Worm (Caenorhabditis elegans): ENCODE results near the gene ZK470.6.

ZK470.6 gene

ce11 chrX:4190537-4191144 lies 13.3 kb upstream of the ZK470.6 start, which contains the start of gene vha-12:
vha-12 (plus strand) TSS chrX:4191094.
- peak; percentile 94 for TF ChIP-seq ces-1 (GFP tag; optimal IDR thresholded peaks at IDR 0.05)
- no peak for TF ChIP-seq cnd-1 (tag; optimal IDR thresholded peaks at IDR 0.05)
- TF ChIP-seq unc-39 (tag; optimal IDR thresholded peaks at IDR 0.05) = no peak
- no peak for TF ChIP-seq flh-1 (GFP tag; optimal IDR thresholded peaks at IDR 0.05)
- no peak for TF ChIP-seq lin-13 (tag; optimal IDR thresholded peaks at IDR 0.05)
- TF ChIP-seq nhr-28 (tag; optimal IDR thresholded peaks at IDR 0.05) = no peak
- TF ChIP-seq ztf-11 (tag; optimal IDR thresholded peaks at IDR 0.05) = no peak
- TF ChIP-seq ceh-39 (tag; optimal IDR thresholded peaks at IDR 0.05) = peak; percentile 21
- peak; percentile 20 for TF ChIP-seq mls-2 (tag; optimal IDR thresholded peaks at IDR 0.05)
- peak; percentile 31 for TF ChIP-seq sptf-1 (tag; optimal IDR thresholded peaks at IDR 0.05)
- TF ChIP-seq nhr-12 (tag; optimal IDR thresholded peaks at IDR 0.05) = no peak
- TF ChIP-seq M03D4.4 (tag; optimal IDR thresholded peaks at IDR 0.05) = no peak
- no peak for TF ChIP-seq blmp-1 (tag; optimal IDR thresholded peaks at IDR 0.05)
- TF ChIP-seq lsy-2 (tag; optimal IDR thresholded peaks at IDR 0.05) = peak; percentile 45
- TF ChIP-seq snpc-4 (tag; optimal IDR thresholded peaks at IDR 0.05) = no peak
- TF ChIP-seq mep-1 (tag; optimal IDR thresholded peaks at IDR 0.05) = peak; percentile 87
- TF ChIP-seq ceh-83 (GFP tag; optimal IDR thresholded peaks at IDR 0.05) = no peak
- no peak for TF ChIP-seq ceh-43 (GFP tag; optimal IDR thresholded peaks at IDR 0.05)
- peak; percentile 74 for TF ChIP-seq hlh-1 (tag; optimal IDR thresholded peaks at IDR 0.05)
- TF ChIP-seq sem-2 (GFP tag; optimal IDR thresholded peaks at IDR 0.05) = no peak
- peak; percentile 84 for TF ChIP-seq unc-62 (GFP tag; optimal IDR thresholded peaks at IDR 0.05)
- peak; percentile 30 for TF ChIP-seq nhr-2 (tag; optimal IDR thresholded peaks at IDR 0.05)
- TF ChIP-seq tbx-8 (GFP tag; optimal IDR thresholded peaks at IDR 0.05) = no peak
- no peak for TF ChIP-seq zip-8 (tag; optimal IDR thresholded peaks at IDR 0.05)
- peak; percentile 82 for TF ChIP-seq nhr-237 (tag; optimal IDR thresholded peaks at IDR 0.05)
- no peak for TF ChIP-seq drap-1 (GFP tag; optimal IDR thresholded peaks at IDR 0.05)
- peak; percentile 81 for TF ChIP-seq pha-4 (tag; optimal IDR thresholded peaks at IDR 0.05)
- peak; percentile 40 for TF ChIP-seq elt-3 (tag; optimal IDR thresholded peaks at IDR 0.05)
- no peak for TF ChIP-seq lin-32 (GFP tag; optimal IDR thresholded peaks at IDR 0.05)
- peak; percentile 19 for TF ChIP-seq elt-1 (tag; optimal IDR thresholded peaks at IDR 0.05; ENCODE audit: borderline replicate concordance, insufficient read depth)
- peak; percentile 72 for TF ChIP-seq unc-120 (tag; optimal IDR thresholded peaks at IDR 0.05; ENCODE audit: poor library complexity, severe bottlenecking)
- no peak for TF ChIP-seq mab-5 (tag; optimal IDR thresholded peaks at IDR 0.05)

- no peak for TF ChIP-seq pha-4 (tag; optimal IDR thresholded peaks at IDR 0.05)
- TF ChIP-seq hlh-1 (tag; optimal IDR thresholded peaks at IDR 0.05) = no peak
- no peak for TF ChIP-seq ham-2 (GFP tag; optimal IDR thresholded peaks at IDR 0.05)
- no peak for TF ChIP-seq snpc-4 (tag; optimal IDR thresholded peaks at IDR 0.05)
- no peak for TF ChIP-seq elt-3 (tag; optimal IDR thresholded peaks at IDR 0.05)
- no peak for TF ChIP-seq bed-3 (GFP tag; optimal IDR thresholded peaks at IDR 0.05)
- no peak for TF ChIP-seq lin-32 (GFP tag; optimal IDR thresholded peaks at IDR 0.05)
- no peak for TF ChIP-seq mep-1 (tag; optimal IDR thresholded peaks at IDR 0.05)
- no peak for TF ChIP-seq mls-2 (tag; optimal IDR thresholded peaks at IDR 0.05)
- TF ChIP-seq zip-8 (tag; optimal IDR thresholded peaks at IDR 0.05) = no peak
- no peak for TF ChIP-seq elt-1 (tag; optimal IDR thresholded peaks at IDR 0.05; ENCODE audit: borderline replicate concordance, insufficient read depth)
- no peak for TF ChIP-seq cnd-1 (tag; optimal IDR thresholded peaks at IDR 0.05)
- TF ChIP-seq blmp-1 (tag; optimal IDR thresholded peaks at IDR 0.05) = no peak
- no peak for TF ChIP-seq nhr-2 (tag; optimal IDR thresholded peaks at IDR 0.05)
- TF ChIP-seq nhr-28 (tag; optimal IDR thresholded peaks at IDR 0.05) = no peak
- no peak for TF ChIP-seq M03D4.4 (tag; optimal IDR thresholded peaks at IDR 0.05)
- no peak for TF ChIP-seq unc-120 (tag; optimal IDR thresholded peaks at IDR 0.05; ENCODE audit: poor library complexity, severe bottlenecking)
- no peak for TF ChIP-seq unc-62 (GFP tag; optimal IDR thresholded peaks at IDR 0.05)
- TF ChIP-seq sem-2 (GFP tag; optimal IDR thresholded peaks at IDR 0.05) = no peak
- no peak for TF ChIP-seq lsy-2 (tag; optimal IDR thresholded peaks at IDR 0.05)
Measured at ce11 chrX:4186656-4187055, 9.4 kb upstream of the ZK470.6 start, which contains the start of gene mrp-6. mrp-6 (minus strand) TSS chrX:4186756.

DNA sequence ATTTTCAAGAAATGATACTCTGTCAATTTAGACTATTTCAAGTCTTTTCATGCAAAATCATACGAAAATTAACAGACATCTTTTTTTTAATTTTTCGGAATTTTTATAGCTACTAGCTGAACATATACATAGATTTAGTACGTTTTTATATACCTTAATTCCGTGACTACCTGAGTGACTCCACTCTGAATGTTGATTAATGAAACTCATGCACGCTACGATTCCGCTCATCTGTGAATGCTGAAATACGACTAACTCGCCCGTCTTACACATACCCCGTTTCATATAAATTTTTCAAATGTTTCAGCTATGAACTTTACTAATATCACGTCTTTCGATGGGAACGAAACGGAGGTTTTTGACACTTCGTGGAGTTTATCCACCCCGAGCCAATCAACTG lies 10.1 kb downstream of the ZK470.6 start, which contains the start of gene ZK470.14:
TSS of gene ZK470.14 (plus strand) at position 301 of the 400 bp plus-strand sequence.
- TF ChIP-seq lin-13 (tag; optimal IDR thresholded peaks at IDR 0.05) = no peak
- TF ChIP-seq ztf-11 (tag; optimal IDR thresholded peaks at IDR 0.05) = no peak
- TF ChIP-seq hlh-1 (tag; optimal IDR thresholded peaks at IDR 0.05) = no peak
- no peak for TF ChIP-seq unc-62 (GFP tag; optimal IDR thresholded peaks at IDR 0.05)
- no peak for TF ChIP-seq nhr-2 (tag; optimal IDR thresholded peaks at IDR 0.05)
- TF ChIP-seq cnd-1 (tag; optimal IDR thresholded peaks at IDR 0.05) = no peak
- no peak for TF ChIP-seq bed-3 (GFP tag; optimal IDR thresholded peaks at IDR 0.05)
- TF ChIP-seq zip-8 (tag; optimal IDR thresholded peaks at IDR 0.05) = no peak
- TF ChIP-seq snpc-4 (tag; optimal IDR thresholded peaks at IDR 0.05) = no peak
- no peak for TF ChIP-seq mep-1 (tag; optimal IDR thresholded peaks at IDR 0.05)
- TF ChIP-seq sem-2 (GFP tag; optimal IDR thresholded peaks at IDR 0.05) = no peak
- no peak for TF ChIP-seq flh-1 (GFP tag; optimal IDR thresholded peaks at IDR 0.05)
